Worm (Caenorhabditis elegans) whole organism, young adult: ENCODE data around the gene athp-1.

Experiments used
- B0035.1 ChIP-seq: sonication (generic microtip); optimal IDR thresholded peaks from 2 replicates; lab custom pipeline; 2016; ENCODE audit warnings: missing genetic modification characterization, mild to moderate bottlenecking, missing compliant biosample characterization, missing genotype, missing genetic modification reagents
- F10E7.11 ChIP-seq: sonication (generic microtip); optimal IDR thresholded peaks from 2 replicates; lab custom pipeline; 2017; ENCODE audit warnings: mild to moderate bottlenecking, missing genetic modification characterization, moderate library complexity, missing compliant biosample characterization
- F23B12.7 ChIP-seq: sonication (generic microtip); optimal IDR thresholded peaks from 2 replicates; lab custom pipeline; 2017; ENCODE audit warnings: missing genetic modification characterization, mild to moderate bottlenecking, missing compliant biosample characterization, antibody characterized with exemption, moderate library complexity; ENCODE audit not compliant: insufficient read depth
- F33H1.4 ChIP-seq: fragments of 200-800 bp; sonication (Bioruptor generic); IDR thresholded peaks from 2 replicates; pipeline ENCODE4 v1.3.6; 2022; ENCODE audit warnings: missing genetic modification reagents, missing genetic modification characterization, missing compliant biosample characterization
- F37B4.10 ChIP-seq: fragments of 200-800 bp; sonication (Bioruptor generic); IDR thresholded peaks from 2 replicates; pipeline ENCODE4 v1.3.6; 2022; ENCODE audit warnings: missing genetic modification characterization, missing compliant biosample characterization
- F39B2.1 ChIP-seq: fragments of 200-800 bp; sonication (Bioruptor generic); IDR thresholded peaks from 2 replicates; pipeline ENCODE4 v1.3.6; 2022; ENCODE audit warnings: missing genetic modification reagents, missing genetic modification characterization, missing compliant biosample characterization
- T07F8.4 ChIP-seq: sonication (generic microtip); optimal IDR thresholded peaks from 2 replicates; lab custom pipeline; 2016; ENCODE audit warnings: mild to moderate bottlenecking, missing genetic modification characterization, moderate library complexity, missing compliant biosample characterization
- Y95B8A.8 ChIP-seq: fragments of 200-800 bp; sonication (Bioruptor generic); IDR thresholded peaks from 2 replicates; pipeline ENCODE4 v1.3.6; 2022; ENCODE audit warnings: missing genetic modification reagents, missing genetic modification characterization, missing compliant biosample characterization
- ZK185.1 ChIP-seq: sonication (generic microtip); optimal IDR thresholded peaks from 2 replicates; lab custom pipeline; 2016; ENCODE audit warnings: mild to moderate bottlenecking, missing genetic modification characterization, missing compliant biosample characterization; ENCODE audit not compliant: poor library complexity, severe bottlenecking
- athp-1 ChIP-seq: sonication (generic microtip); optimal IDR thresholded peaks from 2 replicates; lab custom pipeline; 2017; ENCODE audit warnings: mild to moderate bottlenecking, missing genetic modification characterization, missing compliant biosample characterization
- attf-3 ChIP-seq: fragments of 200-800 bp; sonication (Bioruptor generic); conservative IDR thresholded peaks from 2 replicates; pipeline ENCODE4 v1.3.6; 2022; ENCODE audit warnings: missing genetic modification reagents, missing genetic modification characterization, missing compliant biosample characterization
- attf-5 ChIP-seq: fragments of 200-800 bp; sonication (Bioruptor generic); optimal IDR thresholded peaks from 2 replicates; lab custom pipeline; 2018; ENCODE audit warnings: mild to moderate bottlenecking, missing genetic modification characterization, missing compliant biosample characterization
- attf-6 ChIP-seq: fragments of 200-800 bp; sonication (Bioruptor generic); IDR thresholded peaks from 2 replicates; pipeline ENCODE4 v1.3.6; 2022; ENCODE audit warnings: missing genetic modification reagents, missing genetic modification characterization, missing compliant biosample characterization
- bed-2 ChIP-seq: fragments of 200-800 bp; sonication (Bioruptor generic); IDR thresholded peaks from 2 replicates; pipeline ENCODE4 v1.3.6; 2022; ENCODE audit warnings: missing genetic modification reagents, missing genetic modification characterization, missing compliant biosample characterization
- ceh-58 ChIP-seq: fragments of 200-800 bp; sonication (Bioruptor generic); IDR thresholded peaks from 2 replicates; pipeline ENCODE4 v1.3.6; 2022; ENCODE audit warnings: missing genetic modification characterization, missing compliant biosample characterization
- ceh-79 ChIP-seq: sonication (generic microtip); optimal IDR thresholded peaks from 2 replicates; lab custom pipeline; 2017; ENCODE audit warnings: mild to moderate bottlenecking, missing genetic modification characterization, missing compliant biosample characterization
- die-1 ChIP-seq: sonication (generic microtip); optimal IDR thresholded peaks from 2 replicates; lab custom pipeline; 2016; ENCODE audit warnings: missing genotype, mild to moderate bottlenecking, missing genetic modification characterization, missing compliant biosample characterization
- dpl-1 ChIP-seq: fragments of 150-350 bp; optimal IDR thresholded peaks from 2 replicates; lab custom pipeline; 2014; ENCODE audit warnings: missing biosample characterization, missing genetic modification reagents, missing genetic modification characterization
- egl-18 ChIP-seq: fragments of 200-800 bp; sonication (Bioruptor generic); IDR thresholded peaks from 2 replicates; pipeline ENCODE4 v1.3.6; 2022; ENCODE audit warnings: missing genetic modification reagents, missing genetic modification characterization, missing compliant biosample characterization
- egrh-3 ChIP-seq: fragments of 200-800 bp; sonication (Bioruptor generic); IDR thresholded peaks from 2 replicates; pipeline ENCODE4 v1.3.6; 2022; ENCODE audit warnings: missing genetic modification reagents, missing genetic modification characterization, missing compliant biosample characterization
- hlh-12 ChIP-seq: sonication (generic microtip); optimal IDR thresholded peaks from 2 replicates; lab custom pipeline; 2016; ENCODE audit warnings: missing genetic modification characterization, missing compliant biosample characterization
- hmg-1.2 ChIP-seq: fragments of 200-800 bp; sonication (Bioruptor generic); IDR thresholded peaks from 2 replicates; pipeline ENCODE4 v1.3.6; 2022; ENCODE audit warnings: missing genetic modification reagents, missing genetic modification characterization, missing compliant biosample characterization
- hmg-20 ChIP-seq: fragments of 200-800 bp; sonication (Bioruptor generic); IDR thresholded peaks from 2 replicates; pipeline ENCODE4 v1.3.6; 2022; ENCODE audit warnings: missing genetic modification reagents, missing genetic modification characterization, missing compliant biosample characterization
- lag-1 ChIP-seq: fragments of 200-800 bp; sonication (Bioruptor generic); IDR thresholded peaks from 2 replicates; pipeline ENCODE4 v1.3.6; 2022; ENCODE audit warnings: missing genetic modification reagents, missing genetic modification characterization, missing compliant biosample characterization
- let-526 ChIP-seq: fragments of 200-800 bp; sonication (Bioruptor generic); IDR thresholded peaks from 2 replicates; pipeline ENCODE4 v1.3.6; 2022; ENCODE audit warnings: missing genetic modification reagents, missing genetic modification characterization, missing compliant biosample characterization
- lin-35 ChIP-seq, 3 experiments: fragments of 150-350 bp in 2 of 3; sonication (generic microtip) in 1 of 3; optimal IDR thresholded peaks; 2 replicates each; lab custom pipeline; 2014 to 2018; ENCODE audit warnings: missing biosample characterization in 3 of 3, missing genetic modification characterization in 3 of 3, missing genetic modification reagents in 3 of 3
- lin-54 ChIP-seq: fragments of 200-800 bp; sonication (Bioruptor generic); optimal IDR thresholded peaks from 2 replicates; lab custom pipeline; 2018; ENCODE audit warnings: mild to moderate bottlenecking, missing genetic modification characterization, missing compliant biosample characterization
- lir-1 ChIP-seq: fragments of 200-800 bp; sonication (Bioruptor generic); conservative IDR thresholded peaks from 2 replicates; pipeline ENCODE4 v1.3.6; 2022; ENCODE audit warnings: missing genetic modification reagents, missing genetic modification characterization, missing compliant biosample characterization
- lsl-1 ChIP-seq: fragments of 200-800 bp; sonication (Bioruptor generic); optimal IDR thresholded peaks from 2 replicates; lab custom pipeline; 2018; ENCODE audit warnings: mild to moderate bottlenecking, missing genetic modification characterization, moderate library complexity, missing compliant biosample characterization
- lsy-27 ChIP-seq: sonication (generic microtip); optimal IDR thresholded peaks from 2 replicates; lab custom pipeline; 2017; ENCODE audit warnings: missing genetic modification characterization, mild to moderate bottlenecking, missing compliant biosample characterization, antibody characterized with exemption, missing genotype, borderline replicate concordance; ENCODE audit not compliant: insufficient read depth
- madf-6 ChIP-seq: fragments of 200-800 bp; sonication (Bioruptor generic); IDR thresholded peaks from 2 replicates; pipeline ENCODE4 v1.3.6; 2022; ENCODE audit warnings: missing genetic modification reagents, missing genetic modification characterization, missing compliant biosample characterization
- mcd-1 ChIP-seq: fragments of 200-800 bp; sonication (Bioruptor generic); IDR thresholded peaks from 2 replicates; pipeline ENCODE4 v1.3.6; 2022; ENCODE audit warnings: missing genetic modification reagents, missing genetic modification characterization, missing compliant biosample characterization
- nfya-2 ChIP-seq: fragments of 200-800 bp; sonication (Bioruptor generic); IDR thresholded peaks from 2 replicates; pipeline ENCODE4 v1.3.6; 2022; ENCODE audit warnings: missing genetic modification reagents, missing genetic modification characterization, missing compliant biosample characterization
- nhr-120 ChIP-seq: fragments of 200-800 bp; sonication (Bioruptor generic); IDR thresholded peaks from 2 replicates; pipeline ENCODE4 v1.3.6; 2022; ENCODE audit warnings: missing genetic modification characterization, missing compliant biosample characterization
- pbrm-1 ChIP-seq: fragments of 200-800 bp; sonication (Bioruptor generic); IDR thresholded peaks from 2 replicates; pipeline ENCODE4 v1.3.6; 2022; ENCODE audit warnings: missing genetic modification reagents, missing genetic modification characterization, missing compliant biosample characterization
- repo-1 ChIP-seq: sonication (generic microtip); optimal IDR thresholded peaks from 2 replicates; lab custom pipeline; 2017; ENCODE audit warnings: mild to moderate bottlenecking, missing genetic modification characterization, missing compliant biosample characterization
- snpc-3.4 ChIP-seq: sonication (generic microtip); optimal IDR thresholded peaks from 2 replicates; lab custom pipeline; 2017; ENCODE audit warnings: missing genetic modification characterization, mild to moderate bottlenecking, missing compliant biosample characterization, antibody characterized with exemption, moderate library complexity, missing genotype, missing genetic modification reagents
- snpc-4 ChIP-seq, 5 experiments: fragments of 150-350 bp in 1 of 5; sonication (generic microtip) in 4 of 5; optimal IDR thresholded peaks; 2 replicates each; lab custom pipeline; 2014 to 2018; ENCODE audit warnings: missing genetic modification characterization in 5 of 5, missing biosample characterization in 3 of 5, antibody characterized with exemption in 2 of 5, mild to moderate bottlenecking in 2 of 5, missing compliant biosample characterization in 2 of 5, missing genotype in 2 of 5, moderate library complexity in 2 of 5, missing genetic modification reagents in 1 of 5
- tbx-9 ChIP-seq: sonication (generic microtip); optimal IDR thresholded peaks from 2 replicates; lab custom pipeline; 2016; ENCODE audit warnings: borderline replicate concordance, missing genetic modification characterization, inconsistent platforms, missing compliant biosample characterization
- xnd-1 ChIP-seq: sonication (generic microtip); optimal IDR thresholded peaks from 2 replicates; lab custom pipeline; 2016; ENCODE audit warnings: missing genotype, missing genetic modification reagents, missing genetic modification characterization, missing compliant biosample characterization
- ztf-28 ChIP-seq: fragments of 200-800 bp; sonication (Bioruptor generic); IDR thresholded peaks from 2 replicates; pipeline ENCODE4 v1.3.6; 2022; ENCODE audit warnings: missing genetic modification reagents, missing genetic modification characterization, missing compliant biosample characterization
- ztf-3 ChIP-seq: fragments of 200-800 bp; sonication (Bioruptor generic); optimal IDR thresholded peaks from 2 replicates; lab custom pipeline; 2018; ENCODE audit warnings: mild to moderate bottlenecking, missing genetic modification characterization, missing compliant biosample characterization

Gene athp-1

ce11 chrIII:10880083-10880482 is 1.5 kb upstream of the athp-1 start, which contains the start of gene C44B9.3:
C44B9.3 (minus strand) TSS chrIII:10880183.
- TF ChIP-seq attf-3 (GFP tag; lab: Robert Waterston, UW) (no peak), ceh-79 (no peak), T07F8.4 (tag; lab: Kevin White, UChicago) (no peak), let-526 (no peak), lag-1 (GFP tag; lab: Robert Waterston, UW) (no peak), lir-1 (GFP tag; lab: Robert Waterston, UW) (no peak), ztf-28 (no peak), die-1 (no peak), mcd-1 (GFP tag; lab: Robert Waterston, UW) (no peak), xnd-1 (tag; lab: Kevin White, UChicago) (no peak), dpl-1 (GFP tag; lab: Kevin White, UChicago) (no peak), attf-6 (GFP tag; lab: Robert Waterston, UW) (no peak), snpc-4 (GFP tag; optimal IDR thresholded peaks at IDR 0.05; lab: Kevin White, UChicago) (no peak), snpc-4 (tag; optimal IDR thresholded peaks at IDR 0.05; lab: Kevin White, UChicago) (no peak)
- TF ChIP-seq, all 124 proteins: peak for 0

DNA sequence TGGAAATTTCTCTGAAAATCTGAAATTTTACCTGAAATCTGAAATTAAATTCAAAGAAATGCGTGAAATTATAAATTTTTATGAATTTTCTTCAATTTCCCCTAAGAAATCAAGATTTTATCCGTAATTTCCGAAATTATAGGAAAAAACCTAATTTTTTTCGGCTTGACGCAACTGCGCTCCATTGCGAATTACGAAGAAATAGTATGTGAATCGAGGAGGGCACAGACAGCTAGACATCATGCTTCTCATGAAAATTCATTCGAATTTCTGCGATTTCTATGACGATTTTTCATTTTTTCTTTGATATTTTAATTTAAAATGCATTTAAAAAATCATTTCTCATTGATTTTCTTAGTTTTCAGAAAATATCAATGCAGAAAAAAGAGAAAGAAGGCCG is 430 bp downstream of the athp-1 start:
- TF ChIP-seq hlh-12 (tag; lab: Kevin White, UChicago), result no peak
- TF ChIP-seq repo-1 (tag; lab: Kevin White, UChicago), result no peak
- TF ChIP-seq snpc-4 (GFP tag; optimal IDR thresholded peaks at IDR 0.05; lab: Kevin White, UChicago), result no peak
- peak in 1 of 4 experiments; percentile 29 for TF ChIP-seq snpc-4 (tag; optimal IDR thresholded peaks at IDR 0.05; lab: Kevin White, UChicago)
- TF ChIP-seq mcd-1 (GFP tag; lab: Robert Waterston, UW), result peak; percentile 94
- TF ChIP-seq nfya-2 (GFP tag; lab: Robert Waterston, UW), result no peak
- TF ChIP-seq lin-54 (GFP tag; lab: Kevin White, UChicago), result peak; percentile 6
- peak; percentile 97 for TF ChIP-seq hmg-1.2 (GFP tag; lab: Robert Waterston, UW)
- no peak for TF ChIP-seq pbrm-1
- peak; percentile 1 for TF ChIP-seq athp-1
- no peak for TF ChIP-seq bed-2 (GFP tag; lab: Robert Waterston, UW)
- peak; percentile 3 for TF ChIP-seq F23B12.7 (tag; lab: Kevin White, UChicago)
- peak; percentile 56 for TF ChIP-seq madf-6 (GFP tag; lab: Robert Waterston, UW)
- no peak for TF ChIP-seq nhr-120 (GFP tag; lab: Robert Waterston, UW)
- peak; percentile 42 for TF ChIP-seq attf-5 (GFP tag; lab: Kevin White, UChicago)
- no peak for TF ChIP-seq attf-6 (GFP tag; lab: Robert Waterston, UW)
- peak; percentile 43 for TF ChIP-seq F33H1.4 (GFP tag; lab: Robert Waterston, UW)
- peak in 1 of 3 experiments; percentile 13 for TF ChIP-seq lin-35 (GFP tag; optimal IDR thresholded peaks at IDR 0.05; lab: Kevin White, UChicago)
- TF ChIP-seq, all 124 proteins: peak for 10

DNA sequence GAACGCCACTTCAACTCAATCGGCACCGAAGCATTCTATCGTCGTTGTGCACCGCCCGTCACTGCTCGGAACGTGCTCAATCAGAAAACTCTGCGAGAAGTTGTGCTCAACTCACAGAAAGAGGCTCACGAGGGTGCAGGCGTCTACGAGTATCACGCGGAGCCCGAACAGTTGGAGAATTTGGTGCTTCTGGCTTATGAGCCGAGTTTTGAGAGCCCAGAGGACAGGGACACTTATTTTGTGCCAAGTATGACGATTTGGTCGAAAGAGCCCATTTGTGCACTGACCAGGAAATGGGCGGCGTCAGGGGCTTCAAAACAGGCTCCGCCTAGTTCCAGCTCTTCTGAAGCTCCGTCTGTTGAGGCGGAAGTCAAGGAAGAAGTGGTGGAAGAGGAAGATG is 7.3 kb downstream of the athp-1 start:
- TF ChIP-seq B0035.1 (tag; lab: Kevin White, UChicago) (no peak), tbx-9 (tag; lab: Kevin White, UChicago) (no peak), ZK185.1 (tag; lab: Kevin White, UChicago) (no peak), ztf-3 (GFP tag; lab: Kevin White, UChicago) (no peak), F10E7.11 (tag; lab: Kevin White, UChicago) (no peak), ztf-28 (no peak), F37B4.10 (GFP tag; lab: Robert Waterston, UW) (no peak), egrh-3 (GFP tag; lab: Robert Waterston, UW) (no peak), Y95B8A.8 (no peak), F39B2.1 (GFP tag; lab: Robert Waterston, UW) (no peak), lsy-27 (tag; lab: Kevin White, UChicago) (no peak), snpc-4 (GFP tag; optimal IDR thresholded peaks at IDR 0.05; lab: Kevin White, UChicago) (no peak), snpc-4 (tag; optimal IDR thresholded peaks at IDR 0.05; lab: Kevin White, UChicago) (no peak), lsl-1 (GFP tag; lab: Kevin White, UChicago) (no peak), snpc-3.4 (no peak), die-1 (no peak), egl-18 (no peak), ceh-58 (GFP tag; lab: Robert Waterston, UW) (no peak), hmg-20 (GFP tag; lab: Robert Waterston, UW) (no peak), bed-2 (GFP tag; lab: Robert Waterston, UW) (no peak), mcd-1 (GFP tag; lab: Robert Waterston, UW) (no peak)
